Worm (Caenorhabditis elegans) whole organism, L1 larva: Measurements from ENCODE around the gene pmt-2.

Source experiments
- ama-1 ChIP-seq: fragments of 150-350 bp; optimal IDR thresholded peaks from 2 replicates; lab custom pipeline; 2014
- lin-15B ChIP-seq: fragments of 150-350 bp; sonication (generic microtip); optimal IDR thresholded peaks from 3 replicates; lab custom pipeline; 2014; ENCODE audit warnings: missing biosample characterization, missing genetic modification characterization
- nhr-11 ChIP-seq: fragments of 150-350 bp; optimal IDR thresholded peaks from 2 replicates; lab custom pipeline; 2014; ENCODE audit warnings: missing biosample characterization, missing genetic modification characterization
- snpc-4 ChIP-seq: fragments of 150-350 bp; optimal IDR thresholded peaks from 2 replicates; lab custom pipeline; 2014; ENCODE audit warnings: missing biosample characterization, missing genetic modification characterization
- unc-30 ChIP-seq: sonication (generic microtip); optimal IDR thresholded peaks from 2 replicates; lab custom pipeline; 2017; ENCODE audit warnings: missing biosample characterization, missing genetic modification characterization

DNA sequence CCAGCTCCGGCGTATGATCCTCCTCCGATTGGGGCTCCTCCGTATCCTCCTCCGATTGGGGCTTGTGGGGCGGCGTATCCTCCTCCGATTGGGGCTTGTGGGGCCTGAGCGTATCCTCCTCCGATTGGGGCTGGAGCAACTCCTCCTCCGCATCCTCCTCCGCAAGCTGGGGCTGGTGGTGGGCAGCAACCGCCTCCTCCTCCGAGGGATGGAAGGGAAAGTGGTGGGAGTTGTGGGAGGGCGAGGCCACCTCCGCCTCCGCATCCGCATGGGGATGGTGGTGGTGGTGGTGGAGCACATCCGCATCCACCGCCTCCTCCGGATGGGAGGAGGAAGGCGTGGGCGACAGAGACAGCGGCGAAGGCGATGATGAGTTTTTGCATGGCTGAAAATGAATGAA is 19.5 kb downstream of the pmt-2 start, which contains the start of gene F41F3.3:
- TF ChIP-seq nhr-11 (no peak), snpc-4 (no peak), lin-15B (tag; lab: Kevin White, UChicago) (no peak), unc-30 (tag; lab: Kevin White, UChicago) (no peak), ama-1 (peak; percentile 46)
